Worm (Caenorhabditis elegans) whole organism, L3 larva: ENCODE data around the gene C39B5.5.

Experiments used
- R02D3.7 ChIP-seq: fragments of 150-350 bp; optimal IDR thresholded peaks from 2 replicates; lab custom pipeline; 2014; ENCODE audit warnings: missing biosample characterization, missing genetic modification characterization
- ZK546.5 ChIP-seq: sonication (generic microtip); optimal IDR thresholded peaks from 2 replicates; lab custom pipeline; 2017; ENCODE audit warnings: missing biosample characterization, missing genetic modification characterization
- aly-2 ChIP-seq: fragments of 150-350 bp; optimal IDR thresholded peaks from 2 replicates; lab custom pipeline; 2014; ENCODE audit warnings: missing biosample characterization, missing genetic modification characterization
- ama-1 ChIP-seq: fragments of 150-350 bp; optimal IDR thresholded peaks from 2 replicates; lab custom pipeline; 2018
- ceh-28 ChIP-seq: fragments of 150-350 bp; optimal IDR thresholded peaks from 2 replicates; lab custom pipeline; 2014; ENCODE audit warnings: missing biosample characterization, missing genetic modification reagents, missing genetic modification characterization
- ceh-9 ChIP-seq: sonication (generic microtip); optimal IDR thresholded peaks from 2 replicates; lab custom pipeline; 2018; ENCODE audit warnings: missing biosample characterization, missing genetic modification characterization
- daf-12 ChIP-seq: fragments of 150-350 bp; optimal IDR thresholded peaks from 2 replicates; lab custom pipeline; 2014; ENCODE audit warnings: missing biosample characterization, missing genetic modification reagents, missing genetic modification characterization
- egl-27 ChIP-seq: sonication (generic microtip); optimal IDR thresholded peaks from 4 replicates; lab custom pipeline; 2017; ENCODE audit warnings: missing biosample characterization, missing genetic modification reagents, missing genetic modification characterization
- egl-5 ChIP-seq: fragments of 150-350 bp; optimal IDR thresholded peaks from 2 replicates; lab custom pipeline; 2017; ENCODE audit warnings: missing biosample characterization, missing genetic modification reagents, missing genetic modification characterization, inconsistent platforms
- elt-2 ChIP-seq: sonication (generic microtip); optimal IDR thresholded peaks from 2 replicates; lab custom pipeline; 2016; ENCODE audit warnings: missing genetic modification reagents, mild to moderate bottlenecking, missing genetic modification characterization, missing compliant biosample characterization
- elt-3 ChIP-seq, 3 experiments: fragments of 150-350 bp in 1 of 3; sonication (generic microtip) in 2 of 3; optimal IDR thresholded peaks; 2 replicates in 2 of 3; 4 replicates in 1 of 3; lab custom pipeline; 2014 to 2017; ENCODE audit warnings: missing biosample characterization in 3 of 3, missing genetic modification characterization in 3 of 3
- eor-1 ChIP-seq, 2 experiments: fragments of 150-350 bp; optimal IDR thresholded peaks; 2 replicates each; lab custom pipeline; 2014 to 2018; ENCODE audit warnings: missing biosample characterization in 2 of 2, missing genetic modification characterization in 2 of 2
- fkh-10 ChIP-seq: sonication (generic microtip); optimal IDR thresholded peaks from 2 replicates; lab custom pipeline; 2017; ENCODE audit warnings: missing biosample characterization, missing genetic modification reagents, missing genetic modification characterization
- fkh-2 ChIP-seq: fragments of 150-350 bp; optimal IDR thresholded peaks from 2 replicates; lab custom pipeline; 2014; ENCODE audit warnings: missing biosample characterization, missing genetic modification reagents, missing genetic modification characterization
- fos-1 ChIP-seq: fragments of 150-350 bp; optimal IDR thresholded peaks from 2 replicates; lab custom pipeline; 2014; ENCODE audit warnings: missing biosample characterization, missing genetic modification characterization
- hmg-11 ChIP-seq: sonication (generic microtip); optimal IDR thresholded peaks from 2 replicates; lab custom pipeline; 2016; ENCODE audit warnings: missing genetic modification characterization, missing compliant biosample characterization
- lin-15B ChIP-seq: fragments of 150-350 bp; optimal IDR thresholded peaks from 2 replicates; lab custom pipeline; 2014; ENCODE audit warnings: missing biosample characterization, missing genetic modification characterization
- lin-39 ChIP-seq: fragments of 150-350 bp; optimal IDR thresholded peaks from 2 replicates; lab custom pipeline; 2018; ENCODE audit warnings: missing biosample characterization, missing genetic modification reagents, missing genetic modification characterization
- lsy-12 ChIP-seq: sonication (generic microtip); optimal IDR thresholded peaks from 2 replicates; lab custom pipeline; 2016; ENCODE audit warnings: mild to moderate bottlenecking, missing genetic modification characterization, missing compliant biosample characterization
- mdl-1 ChIP-seq: fragments of 150-350 bp; optimal IDR thresholded peaks from 2 replicates; lab custom pipeline; 2014; ENCODE audit warnings: missing biosample characterization, missing genetic modification characterization
- nhr-23 ChIP-seq: fragments of 150-350 bp; optimal IDR thresholded peaks from 2 replicates; lab custom pipeline; 2014; ENCODE audit warnings: missing biosample characterization, missing genetic modification reagents, missing genetic modification characterization
- nhr-25 ChIP-seq: sonication (generic microtip); optimal IDR thresholded peaks from 2 replicates; lab custom pipeline; 2017; ENCODE audit warnings: missing biosample characterization, missing genetic modification characterization
- nhr-43 ChIP-seq: sonication (generic microtip); optimal IDR thresholded peaks from 2 replicates; lab custom pipeline; 2016; ENCODE audit warnings: mild to moderate bottlenecking, missing genetic modification characterization, missing compliant biosample characterization; ENCODE audit not compliant: poor library complexity, severe bottlenecking
- nhr-67 ChIP-seq: fragments of 150-350 bp; optimal IDR thresholded peaks from 2 replicates; lab custom pipeline; 2014; ENCODE audit warnings: missing biosample characterization, missing genetic modification characterization
- nhr-77 ChIP-seq: fragments of 150-350 bp; optimal IDR thresholded peaks from 2 replicates; lab custom pipeline; 2014; ENCODE audit warnings: missing biosample characterization, missing genetic modification characterization
- pha-4 ChIP-seq: fragments of 150-350 bp; optimal IDR thresholded peaks from 2 replicates; lab custom pipeline; 2014; ENCODE audit warnings: missing biosample characterization, missing genetic modification reagents, missing genetic modification characterization
- pqm-1 ChIP-seq: fragments of 150-350 bp; optimal IDR thresholded peaks from 2 replicates; lab custom pipeline; 2017; ENCODE audit warnings: missing biosample characterization, missing genetic modification characterization, inconsistent platforms
- sea-2 ChIP-seq: fragments of 150-350 bp; sonication (generic microtip); optimal IDR thresholded peaks from 4 replicates; lab custom pipeline; 2014; ENCODE audit warnings: missing biosample characterization, missing genetic modification reagents, missing genetic modification characterization
- skn-1 ChIP-seq: fragments of 150-350 bp; optimal IDR thresholded peaks from 2 replicates; lab custom pipeline; 2014; ENCODE audit warnings: missing biosample characterization, missing genetic modification characterization
- unc-39 ChIP-seq: sonication (generic microtip); optimal IDR thresholded peaks from 4 replicates; lab custom pipeline; 2017; ENCODE audit warnings: missing biosample characterization, missing genetic modification characterization
- ztf-11 ChIP-seq: fragments of 150-350 bp; optimal IDR thresholded peaks from 2 replicates; lab custom pipeline; 2014; ENCODE audit warnings: missing biosample characterization, missing genetic modification characterization
- ztf-4 ChIP-seq: fragments of 150-350 bp; optimal IDR thresholded peaks from 2 replicates; lab custom pipeline; 2014; ENCODE audit warnings: missing biosample characterization, missing genetic modification characterization

The C39B5.5 gene

DNA sequence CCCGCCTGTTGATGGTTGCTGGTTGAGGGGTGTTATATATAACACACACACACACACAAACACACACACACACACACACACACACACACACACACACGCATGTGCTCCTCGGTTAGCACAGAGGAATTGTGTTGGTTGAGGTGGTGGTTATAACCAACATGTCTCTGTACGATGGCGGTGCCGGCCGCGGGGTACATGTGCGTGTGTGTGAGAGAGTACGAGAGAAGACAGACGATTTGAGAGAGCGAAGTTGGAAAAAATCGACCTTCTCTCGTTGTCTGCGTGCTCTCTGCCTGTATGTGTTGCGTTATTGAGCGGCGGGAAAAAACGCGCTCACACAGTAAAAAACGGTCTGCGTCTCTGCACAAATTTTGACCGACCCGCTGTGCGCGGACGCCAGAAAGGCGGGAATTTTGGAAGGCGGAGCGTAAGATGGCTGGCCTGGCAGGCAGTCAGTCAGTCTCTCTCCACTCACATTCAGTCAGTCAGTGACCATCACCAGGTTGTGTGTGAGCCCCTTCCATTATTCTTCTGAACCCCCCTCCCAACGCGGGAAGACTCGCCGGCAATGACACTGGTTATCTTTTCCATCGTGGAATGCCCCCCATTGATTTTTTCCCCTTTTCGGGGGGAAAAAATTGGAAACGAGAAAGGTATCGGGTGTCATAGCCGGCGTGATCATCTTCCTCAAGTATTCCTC lies 35.9 kb upstream of the C39B5.5 start (continued):
- TF ChIP-seq nhr-43: no peak
- peak; percentile 56 for TF ChIP-seq skn-1 (tag; lab: Kevin White, UChicago)
- TF ChIP-seq nhr-25 (tag; lab: Kevin White, UChicago): peak; percentile 87
- TF ChIP-seq elt-2 (tag; lab: Kevin White, UChicago): peak; percentile 87
- TF ChIP-seq fos-1 (tag; lab: Kevin White, UChicago): no peak
- TF ChIP-seq egl-5 (tag; lab: Kevin White, UChicago): no peak
- no peak for TF ChIP-seq ZK546.5
- TF ChIP-seq elt-3 (tag; optimal IDR thresholded peaks at IDR 0.05; lab: Kevin White, UChicago): no peak
- no peak for TF ChIP-seq aly-2 (tag; lab: Kevin White, UChicago)
- peak; percentile 39 for TF ChIP-seq lsy-12
- TF ChIP-seq pha-4: peak; percentile 88
- TF ChIP-seq ceh-9 (tag; lab: Kevin White, UChicago): no peak
- no peak for TF ChIP-seq lin-39 (tag; lab: Kevin White, UChicago)

DNA sequence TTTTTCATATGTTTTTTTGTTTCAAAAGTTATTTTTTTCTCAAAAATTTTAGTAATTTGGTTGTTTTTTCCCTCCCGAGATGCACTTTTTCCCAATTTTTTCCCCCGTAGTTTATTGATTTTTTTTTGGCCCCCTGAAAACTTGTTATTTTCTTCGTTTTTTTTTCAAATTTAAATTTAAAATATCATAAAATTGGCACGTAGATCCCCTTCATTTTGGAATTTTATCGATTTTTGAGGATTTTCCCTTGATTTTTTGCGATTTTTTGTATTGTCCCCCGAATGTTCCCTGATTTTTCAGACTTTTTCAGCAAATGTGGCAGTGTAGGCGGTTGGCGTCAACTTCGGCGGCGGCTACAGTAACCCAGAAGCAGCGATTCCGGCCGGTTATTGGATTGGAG lies 10.3 kb upstream of the C39B5.5 start, which contains the start of gene C39B5.6:
TSS of gene C39B5.6 (plus strand) at position 301 of the 400 bp plus-strand sequence.
- no peak for TF ChIP-seq elt-3 (tag; optimal IDR thresholded peaks at IDR 0.05; lab: Kevin White, UChicago)
- no peak for TF ChIP-seq ztf-4 (tag; lab: Kevin White, UChicago)
- no peak for TF ChIP-seq elt-2 (tag; lab: Kevin White, UChicago)
- no peak for TF ChIP-seq eor-1 (tag; optimal IDR thresholded peaks at IDR 0.05; lab: Kevin White, UChicago)
- TF ChIP-seq ZK546.5: no peak
- no peak for TF ChIP-seq egl-5 (tag; lab: Kevin White, UChicago)
- no peak for TF ChIP-seq R02D3.7
- no peak for TF ChIP-seq unc-39 (tag; lab: Kevin White, UChicago)
- no peak for TF ChIP-seq aly-2 (tag; lab: Kevin White, UChicago)
- TF ChIP-seq ceh-28 (tag; lab: Kevin White, UChicago): no peak
- TF ChIP-seq fkh-10 (GFP tag; lab: Kevin White, UChicago): no peak
- TF ChIP-seq daf-12 (tag; lab: Kevin White, UChicago): no peak
- TF ChIP-seq ama-1 (lab: Kevin White, UChicago): no peak
- no peak for TF ChIP-seq lsy-12

DNA sequence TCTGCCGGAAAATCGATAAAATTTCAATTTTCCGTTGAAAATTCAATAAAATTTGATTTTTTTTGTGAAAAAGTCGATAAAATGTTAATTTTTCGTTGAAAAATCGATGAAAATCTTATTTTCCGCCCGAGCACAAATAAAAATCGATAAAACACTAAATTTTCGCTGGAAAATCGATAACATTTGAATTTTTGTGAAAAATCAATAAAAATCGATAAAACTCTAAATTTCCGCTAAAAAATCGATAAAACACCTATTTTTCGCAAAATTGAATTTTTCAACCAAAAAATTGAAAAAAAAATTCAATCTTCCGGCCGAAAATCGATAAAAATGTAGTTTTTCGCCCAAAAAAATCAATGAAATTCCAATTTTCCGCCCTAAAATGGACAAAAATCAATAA lies 2.8 kb upstream of the C39B5.5 start:
- TF ChIP-seq nhr-43: no peak
- peak; percentile 89 for TF ChIP-seq ceh-28 (tag; lab: Kevin White, UChicago)

DNA sequence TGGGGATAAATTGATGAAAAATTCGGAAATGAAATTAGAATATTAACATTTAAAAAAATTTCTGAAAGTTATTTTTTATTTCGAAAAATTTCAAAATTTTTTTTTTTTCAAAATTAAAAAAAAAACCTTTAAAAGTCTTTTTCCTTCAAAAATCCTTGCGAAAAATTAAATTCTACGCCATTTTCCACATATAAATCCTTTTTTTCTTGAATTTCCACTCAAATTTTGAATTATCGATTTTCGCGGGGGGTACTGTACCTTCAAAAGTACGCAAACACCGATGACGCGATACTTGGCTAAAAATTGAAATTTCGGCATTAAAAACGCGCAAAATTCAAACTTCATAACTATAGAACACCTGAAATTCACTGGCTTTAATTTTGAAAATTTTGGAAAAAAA lies 2.6 kb downstream of the C39B5.5 start:
- TF ChIP-seq ztf-11 (tag; lab: Kevin White, UChicago) (no peak), nhr-67 (tag; lab: Kevin White, UChicago) (no peak), daf-12 (tag; lab: Kevin White, UChicago) (no peak), lin-39 (tag; lab: Kevin White, UChicago) (no peak), pha-4 (no peak), nhr-77 (tag; lab: Kevin White, UChicago) (no peak), hmg-11 (tag; lab: Kevin White, UChicago) (no peak), elt-2 (tag; lab: Kevin White, UChicago) (no peak), mdl-1 (tag; lab: Kevin White, UChicago) (no peak), sea-2 (GFP tag; lab: Kevin White, UChicago) (no peak), fkh-10 (GFP tag; lab: Kevin White, UChicago) (no peak), egl-27 (tag; lab: Kevin White, UChicago) (no peak), fkh-2 (tag; lab: Kevin White, UChicago) (no peak), nhr-23 (tag; lab: Kevin White, UChicago) (no peak)

DNA sequence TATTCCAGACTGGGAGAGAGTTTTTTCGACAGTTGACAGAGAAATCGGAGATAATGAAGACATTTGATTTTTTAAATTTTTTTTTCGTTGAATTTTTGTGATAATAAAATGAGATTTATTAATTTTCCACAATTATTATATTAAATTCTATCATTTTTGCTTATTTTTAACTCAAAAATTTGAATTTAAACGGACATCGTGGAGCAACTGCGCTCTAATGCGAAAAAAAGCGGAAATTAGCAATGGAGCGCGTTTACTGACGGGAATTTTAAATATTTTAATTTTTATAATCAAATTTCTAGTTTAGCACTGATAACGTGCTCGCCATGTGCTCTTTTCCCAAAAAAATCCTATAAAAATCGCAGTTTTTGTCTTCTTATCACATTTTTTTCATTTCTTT lies 3.2 kb downstream of the C39B5.5 start, which contains the start of gene C39B5.14:
TSS of gene C39B5.14 (plus strand) at position 301 of the 400 bp plus-strand sequence.
- TF ChIP-seq lin-15B (tag; lab: Kevin White, UChicago) (no peak), elt-2 (tag; lab: Kevin White, UChicago) (peak; percentile 56), pha-4 (no peak)

DNA sequence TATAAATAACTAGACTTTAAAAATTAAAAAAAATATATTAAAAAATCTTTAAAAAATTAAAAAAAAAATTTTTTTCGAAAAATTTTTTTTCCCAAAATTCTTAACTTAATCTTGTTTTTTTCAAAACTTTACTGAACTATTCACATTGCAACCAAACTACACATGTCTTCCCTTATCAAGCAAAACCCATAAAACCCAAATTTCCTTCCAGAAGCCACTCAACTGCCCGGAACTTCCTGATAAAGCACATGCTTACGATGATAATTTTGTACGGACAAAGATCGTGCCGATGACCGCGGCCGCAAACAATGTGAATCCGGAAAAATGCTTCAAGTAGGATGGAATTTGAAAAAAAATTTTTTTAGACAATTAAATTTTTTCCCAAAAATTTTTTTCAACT lies 4.4 kb downstream of the C39B5.5 start:
- peak; percentile 70 for TF ChIP-seq elt-2 (tag; lab: Kevin White, UChicago)
- peak; percentile 23 for TF ChIP-seq pqm-1
- TF ChIP-seq hmg-11 (tag; lab: Kevin White, UChicago): no peak
- TF ChIP-seq, all 47 proteins: peak for 2
